Fruit fly (Drosophila melanogaster) whole organism, embryonic: ENCODE measurements around the gene Agxt.
A peak's percentile ranks its signal among the peaks of the same experiment; 100 is the strongest.

Experiments used
- Abd-B ChIP-seq: fragments of 200-800 bp; sonication (Bioruptor generic); optimal IDR thresholded peaks from 2 replicates; lab custom pipeline; 2018; ENCODE audit warnings: missing biosample characterization, mild to moderate bottlenecking, missing genetic modification characterization, moderate library complexity
- B-H2 ChIP-seq: fragments of 200-800 bp; sonication (Bioruptor generic); optimal IDR thresholded peaks from 2 replicates; lab custom pipeline; 2018; ENCODE audit warnings: missing biosample characterization, mild to moderate bottlenecking, missing genetic modification characterization
- CG10654 ChIP-seq: fragments of 200-800 bp; sonication (Bioruptor generic); optimal IDR thresholded peaks from 2 replicates; lab custom pipeline; 2016; ENCODE audit warnings: missing biosample characterization, missing genetic modification characterization
- CG13287 ChIP-seq: fragments of 200-800 bp; sonication (Bioruptor generic); IDR thresholded peaks from 2 replicates; pipeline ENCODE4 v1.3.6; 2022; ENCODE audit warnings: missing biosample characterization, missing genetic modification characterization; ENCODE audit not compliant: partially characterized antibody
- CG14965 ChIP-seq: fragments of 200-800 bp; sonication (Bioruptor generic); optimal IDR thresholded peaks from 2 replicates; lab custom pipeline; 2016; ENCODE audit warnings: missing biosample characterization, missing genetic modification characterization, borderline replicate concordance
- CG1602 ChIP-seq: fragments of 200-800 bp; sonication (Bioruptor generic); optimal IDR thresholded peaks from 3 replicates; lab custom pipeline; 2016; ENCODE audit warnings: missing biosample characterization, missing genetic modification characterization
- CG17612 ChIP-seq: fragments of 200-800 bp; sonication (Bioruptor generic); IDR thresholded peaks from 2 replicates; pipeline ENCODE4 v1.3.6; 2022; ENCODE audit warnings: missing biosample characterization, missing genetic modification characterization
- CG17829 ChIP-seq: fragments of 200-800 bp; optimal IDR thresholded peaks from 2 replicates; lab custom pipeline; 2019; ENCODE audit warnings: missing biosample characterization, mild to moderate bottlenecking, missing genetic modification characterization, moderate library complexity
- CG1792 ChIP-seq: fragments of 200-800 bp; sonication (Bioruptor generic); optimal IDR thresholded peaks from 2 replicates; lab custom pipeline; 2016; ENCODE audit warnings: missing biosample characterization, missing genetic modification characterization
- CG2678 ChIP-seq: fragments of 200-800 bp; sonication (Bioruptor generic); optimal IDR thresholded peaks from 3 replicates; lab custom pipeline; 2019; ENCODE audit warnings: missing biosample characterization, mild to moderate bottlenecking, missing genetic modification characterization, moderate library complexity
- CG31224 ChIP-seq: fragments of 200-800 bp; sonication (Bioruptor generic); IDR thresholded peaks from 2 replicates; pipeline ENCODE4 v1.3.6; 2022; ENCODE audit warnings: missing biosample characterization, missing genetic modification characterization
- CG6813 ChIP-seq: fragments of 200-800 bp; sonication (Bioruptor generic); optimal IDR thresholded peaks from 2 replicates; lab custom pipeline; 2017; ENCODE audit warnings: missing biosample characterization, missing genetic modification characterization, mild to moderate bottlenecking, moderate library complexity, missing genetic modification reagents
- CG7963 ChIP-seq: fragments of 200-800 bp; sonication (Bioruptor generic); IDR thresholded peaks from 3 replicates; pipeline ENCODE4 v1.3.6; 2022; ENCODE audit warnings: missing biosample characterization, missing genetic modification characterization; ENCODE audit not compliant: partially characterized antibody
- CG9797 ChIP-seq: fragments of 200-800 bp; sonication (Bioruptor generic); optimal IDR thresholded peaks from 3 replicates; lab custom pipeline; 2018; ENCODE audit warnings: missing biosample characterization, mild to moderate bottlenecking, missing genetic modification characterization
- CG9817 ChIP-seq: fragments of 200-800 bp; sonication (Bioruptor generic); optimal IDR thresholded peaks from 2 replicates; lab custom pipeline; 2018; ENCODE audit warnings: missing biosample characterization, mild to moderate bottlenecking, missing genetic modification characterization, moderate library complexity
- CG9932 ChIP-seq: fragments of 200-800 bp; sonication (Bioruptor generic); IDR thresholded peaks from 2 replicates; pipeline ENCODE4 v1.3.6; 2022; ENCODE audit warnings: missing biosample characterization, missing genetic modification characterization
- CrebB ChIP-seq: fragments of 200-800 bp; sonication (Bioruptor generic); optimal IDR thresholded peaks from 3 replicates; lab custom pipeline; 2018; ENCODE audit warnings: missing biosample characterization, mild to moderate bottlenecking, missing genetic modification characterization
- Dbx ChIP-seq: fragments of 200-800 bp; sonication (Bioruptor generic); IDR thresholded peaks from 3 replicates; pipeline ENCODE4 v1.3.6; 2022; ENCODE audit warnings: missing biosample characterization, missing genetic modification characterization
- Dfd ChIP-seq, 2 experiments: fragments of >200 bp; optimal IDR thresholded peaks; 2 replicates each; lab custom pipeline; 2017; ENCODE audit warnings: missing biosample characterization in 2 of 2, missing genetic modification characterization in 2 of 2
- GATAe ChIP-seq: fragments of 200-800 bp; sonication (Bioruptor generic); conservative IDR thresholded peaks from 2 replicates; pipeline ENCODE4 v1.3.6; 2022; ENCODE audit warnings: missing biosample characterization, missing genetic modification characterization
- HLH4C ChIP-seq: fragments of 200-800 bp; sonication (Bioruptor generic); IDR thresholded peaks from 3 replicates; pipeline ENCODE4 v1.3.6; 2022; ENCODE audit warnings: missing biosample characterization, missing genetic modification characterization; ENCODE audit not compliant: partially characterized antibody
- HmgZ ChIP-seq: fragments of 200-800 bp; sonication (Bioruptor generic); optimal IDR thresholded peaks from 2 replicates; lab custom pipeline; 2018; ENCODE audit warnings: missing biosample characterization, mild to moderate bottlenecking, missing genetic modification characterization
- Hmr ChIP-seq: fragments of 200-800 bp; sonication (Bioruptor generic); optimal IDR thresholded peaks from 3 replicates; lab custom pipeline; 2017; ENCODE audit warnings: mild to moderate bottlenecking, missing biosample characterization, missing genetic modification reagents, missing genetic modification characterization
- Jarid2 ChIP-seq: fragments of 200-800 bp; sonication (Bioruptor generic); optimal IDR thresholded peaks from 3 replicates; lab custom pipeline; 2017; ENCODE audit warnings: mild to moderate bottlenecking, missing biosample characterization, missing genetic modification reagents, missing genetic modification characterization
- Oli ChIP-seq: fragments of 200-800 bp; sonication (Bioruptor generic); optimal IDR thresholded peaks from 2 replicates; lab custom pipeline; 2018; ENCODE audit warnings: missing biosample characterization, mild to moderate bottlenecking, missing genetic modification characterization, moderate library complexity
- Sox100B ChIP-seq: fragments of 200-800 bp; sonication (Bioruptor generic); optimal IDR thresholded peaks from 3 replicates; lab custom pipeline; 2018; ENCODE audit warnings: missing biosample characterization, mild to moderate bottlenecking, missing genetic modification characterization
- Sox102F ChIP-seq: fragments of 200-800 bp; sonication (Bioruptor generic); optimal IDR thresholded peaks from 2 replicates; lab custom pipeline; 2018; ENCODE audit warnings: missing biosample characterization, mild to moderate bottlenecking, missing genetic modification characterization, moderate library complexity
- ap ChIP-seq: fragments of 200-800 bp; sonication (Bioruptor generic); IDR thresholded peaks from 2 replicates; pipeline ENCODE4 v1.3.6; 2022; ENCODE audit warnings: missing biosample characterization, missing genetic modification characterization
- chinmo ChIP-seq: fragments of 200-800 bp; sonication (Bioruptor generic); IDR thresholded peaks from 4 replicates; pipeline ENCODE4 v1.3.6; 2022; ENCODE audit warnings: missing biosample characterization, missing genetic modification characterization; ENCODE audit not compliant: partially characterized antibody
- chm ChIP-seq: fragments of 200-800 bp; sonication (Bioruptor generic); IDR thresholded peaks from 2 replicates; pipeline ENCODE4 v1.3.6; 2022; ENCODE audit warnings: missing biosample characterization, missing genetic modification characterization
- dan ChIP-seq: fragments of 200-800 bp; sonication (Bioruptor generic); IDR thresholded peaks from 2 replicates; pipeline ENCODE4 v1.3.6; 2022; ENCODE audit warnings: missing biosample characterization, missing genetic modification characterization
- dmrt11E ChIP-seq: fragments of 200-800 bp; sonication (Bioruptor generic); optimal IDR thresholded peaks from 3 replicates; lab custom pipeline; 2018; ENCODE audit warnings: missing biosample characterization, mild to moderate bottlenecking, missing genetic modification characterization, moderate library complexity
- ems ChIP-seq: fragments of 200-800 bp; sonication (Bioruptor generic); optimal IDR thresholded peaks from 3 replicates; lab custom pipeline; 2016; ENCODE audit warnings: missing biosample characterization, missing genetic modification characterization
- ewg ChIP-seq: fragments of 200-800 bp; sonication (Bioruptor generic); optimal IDR thresholded peaks from 3 replicates; lab custom pipeline; 2017; ENCODE audit warnings: mild to moderate bottlenecking, missing biosample characterization, missing genetic modification reagents, missing genetic modification characterization
- eyg ChIP-seq: fragments of 200-800 bp; sonication (Bioruptor generic); optimal IDR thresholded peaks from 3 replicates; lab custom pipeline; 2016; ENCODE audit warnings: missing biosample characterization, missing genetic modification characterization
- fd102C ChIP-seq: fragments of 200-800 bp; sonication (Bioruptor generic); optimal IDR thresholded peaks from 2 replicates; lab custom pipeline; 2018; ENCODE audit warnings: missing biosample characterization, mild to moderate bottlenecking, missing genetic modification characterization, moderate library complexity
- fd96Cb ChIP-seq: fragments of 200-800 bp; sonication (Bioruptor generic); optimal IDR thresholded peaks from 2 replicates; lab custom pipeline; 2018; ENCODE audit warnings: missing biosample characterization, mild to moderate bottlenecking, missing genetic modification characterization, moderate library complexity
- fru ChIP-seq: fragments of >200 bp; optimal IDR thresholded peaks from 2 replicates; lab custom pipeline; 2017
- gro ChIP-seq: fragments of 200-800 bp; sonication (Bioruptor generic); optimal IDR thresholded peaks from 2 replicates; lab custom pipeline; 2016; ENCODE audit warnings: missing biosample characterization, missing genetic modification characterization
- gsb ChIP-seq: fragments of 200-800 bp; sonication (Bioruptor generic); IDR thresholded peaks from 2 replicates; pipeline ENCODE4 v1.3.6; 2022; ENCODE audit warnings: missing biosample characterization, missing genetic modification characterization
- gt ChIP-seq: fragments of 200-800 bp; sonication (Bioruptor generic); IDR thresholded peaks from 2 replicates; pipeline ENCODE4 v1.3.6; 2022; ENCODE audit warnings: missing biosample characterization, missing genetic modification characterization
- lbe ChIP-seq: fragments of 200-800 bp; sonication (Bioruptor generic); optimal IDR thresholded peaks from 2 replicates; lab custom pipeline; 2016; ENCODE audit warnings: missing biosample characterization, mild to moderate bottlenecking, missing genetic modification characterization
- luna ChIP-seq: fragments of 200-800 bp; sonication (Bioruptor generic); optimal IDR thresholded peaks from 2 replicates; lab custom pipeline; 2016; ENCODE audit warnings: missing biosample characterization, missing genetic modification characterization
- mld ChIP-seq: fragments of 200-800 bp; sonication (Bioruptor generic); IDR thresholded peaks from 3 replicates; pipeline ENCODE4 v1.3.6; 2022; ENCODE audit warnings: missing biosample characterization, missing genetic modification characterization; ENCODE audit not compliant: partially characterized antibody
- nerfin-1 ChIP-seq: fragments of 200-800 bp; sonication (Bioruptor generic); optimal IDR thresholded peaks from 3 replicates; lab custom pipeline; 2019; ENCODE audit warnings: missing biosample characterization, mild to moderate bottlenecking, missing genetic modification characterization, moderate library complexity
- phol ChIP-seq: fragments of 200-800 bp; sonication (Bioruptor generic); optimal IDR thresholded peaks from 3 replicates; lab custom pipeline; 2018; ENCODE audit warnings: missing biosample characterization, mild to moderate bottlenecking, missing genetic modification characterization, moderate library complexity
- repo ChIP-seq: fragments of 200-800 bp; sonication (Bioruptor generic); optimal IDR thresholded peaks from 2 replicates; lab custom pipeline; 2016; ENCODE audit warnings: missing biosample characterization, missing genetic modification characterization
- tgo ChIP-seq: fragments of 200-800 bp; sonication (Bioruptor generic); IDR thresholded peaks from 3 replicates; pipeline ENCODE4 v1.3.6; 2022; ENCODE audit warnings: missing biosample characterization, missing genetic modification characterization
- z ChIP-seq: fragments of 200-800 bp; sonication (Bioruptor generic); IDR thresholded peaks from 3 replicates; pipeline ENCODE4 v1.3.6; 2022; ENCODE audit warnings: missing biosample characterization, missing genetic modification characterization

The Agxt gene

dm6 chrX:6571234-6571915 is 42.6 kb downstream of the Agxt start (continued):
- TF ChIP-seq Abd-B (GFP tag; lab: Kevin White, UChicago): peak; percentile 68
- TF ChIP-seq CG7963 (GFP tag; lab: Robert Waterston, UW): no peak
- TF ChIP-seq CG2678 (tag; lab: Kevin White, UChicago): peak; percentile 94
- TF ChIP-seq CG1792 (GFP tag; lab: Kevin White, UChicago): no peak
- TF ChIP-seq fru (lab: Kevin White, UChicago): no peak
- peak; percentile 95 for TF ChIP-seq Sox100B (GFP tag; lab: Kevin White, UChicago)
- TF ChIP-seq nerfin-1 (tag; lab: Kevin White, UChicago): peak; percentile 92
- TF ChIP-seq CrebB (tag; lab: Kevin White, UChicago): peak; percentile 54
- no peak for TF ChIP-seq luna (GFP tag; lab: Kevin White, UChicago)
- TF ChIP-seq Dbx (GFP tag; lab: Robert Waterston, UW): peak; percentile 64; the same call in 2 of the 3 replicates
- no peak for TF ChIP-seq repo (GFP tag; lab: Kevin White, UChicago)
- TF ChIP-seq dmrt11E (tag; lab: Kevin White, UChicago): peak; percentile 93
- no peak for TF ChIP-seq CG13287 (GFP tag; lab: Robert Waterston, UW)
- TF ChIP-seq mld (GFP tag; lab: Robert Waterston, UW): no peak
- peak; percentile 40; the same call in 1 of the 2 replicates for TF ChIP-seq CG17612 (GFP tag; lab: Robert Waterston, UW)
- TF ChIP-seq Hmr (GFP tag; lab: Kevin White, UChicago): peak; percentile 80
- peak; percentile 62 for TF ChIP-seq CG10654 (GFP tag; lab: Kevin White, UChicago)
- peak; percentile 34 for TF ChIP-seq lbe
- peak; percentile 74 for TF ChIP-seq CG9817 (tag; lab: Kevin White, UChicago)
- peak; percentile 81 for TF ChIP-seq ewg (GFP tag; lab: Kevin White, UChicago)
- TF ChIP-seq CG9932 (GFP tag; lab: Robert Waterston, UW): no peak; the same call in 1 of the 2 replicates
- TF ChIP-seq gro (GFP tag; lab: Kevin White, UChicago): no peak
- TF ChIP-seq eyg (GFP tag; lab: Kevin White, UChicago): no peak
- no peak for TF ChIP-seq z (GFP tag; lab: Robert Waterston, UW)
- peak; percentile 82 for TF ChIP-seq CG6813 (GFP tag; lab: Kevin White, UChicago)
- peak; percentile 62 for TF ChIP-seq Jarid2
- peak; percentile 65 for TF ChIP-seq CG31224 (GFP tag; lab: Robert Waterston, UW)
- 0 out of 4 replicates have a peak, but pooled peaks have one; percentile 40 for TF ChIP-seq chinmo (GFP tag; lab: Robert Waterston, UW)
- peak; percentile 92 for TF ChIP-seq Oli (tag; lab: Kevin White, UChicago)
- TF ChIP-seq gsb (GFP tag; lab: Robert Waterston, UW): no peak
- peak; percentile 63 for TF ChIP-seq gt (GFP tag; lab: Robert Waterston, UW)
- peak; percentile 80 for TF ChIP-seq ap (GFP tag; lab: Robert Waterston, UW)
- TF ChIP-seq B-H2: peak; percentile 20
- peak; percentile 9 for TF ChIP-seq ems (GFP tag; lab: Kevin White, UChicago)
- TF ChIP-seq HmgZ (tag; lab: Kevin White, UChicago): peak; percentile 59
- peak; percentile 77 for TF ChIP-seq CG1602
- TF ChIP-seq GATAe (GFP tag; lab: Robert Waterston, UW): no peak
- peak; percentile 62; the same call in 1 of the 2 replicates for TF ChIP-seq chm (GFP tag; lab: Robert Waterston, UW)
- peak; percentile 29 for TF ChIP-seq CG9797 (GFP tag; lab: Kevin White, UChicago)
- peak; percentile 94 for TF ChIP-seq phol (tag; lab: Kevin White, UChicago)
- peak; percentile 47; the same call in 1 of the 2 replicates for TF ChIP-seq dan (GFP tag; lab: Robert Waterston, UW)
- TF ChIP-seq HLH4C (GFP tag; lab: Robert Waterston, UW): no peak
- peak; percentile 87 for TF ChIP-seq tgo (GFP tag; lab: Robert Waterston, UW)
- peak; percentile 92 for TF ChIP-seq fd96Cb
- TF ChIP-seq fd102C: no peak
- TF ChIP-seq CG17829: peak; percentile 95
- peak; percentile 90 for TF ChIP-seq Sox102F (GFP tag; lab: Kevin White, UChicago)
- no peak for TF ChIP-seq Dfd (GFP tag; optimal IDR thresholded peaks at IDR 0.05; lab: Kevin White, UChicago)
- TF ChIP-seq CG14965 (GFP tag; lab: Kevin White, UChicago): no peak
